Worm (Caenorhabditis elegans): ENCODE data around the gene cysl-2.

ce11 chrII:14494414-14494463 is at the start of gene cysl-2:
- TF ChIP-seq him-1 (tag; optimal IDR thresholded peaks at IDR 0.05) (no peak), dao-5 (tag; optimal IDR thresholded peaks at IDR 0.05) (no peak)
